Fruit fly (Drosophila melanogaster) whole organism, embryonic: ENCODE results near the gene Tom.

ENCODE experiments used
- Awh ChIP-seq: fragments of 200-800 bp; sonication (Bioruptor generic); IDR thresholded peaks from 2 replicates; pipeline ENCODE4, ENCODE4 v1.3.6; 2022; ENCODE audit warnings: missing biosample characterization, missing genetic modification characterization
- CG10267 ChIP-seq: fragments of 200-800 bp; sonication (Bioruptor generic); optimal IDR thresholded peaks from 2 replicates; lab custom pipeline; 2018; ENCODE audit warnings: missing biosample characterization, mild to moderate bottlenecking, missing genetic modification characterization, moderate library complexity
- CG11085 ChIP-seq: fragments of 200-800 bp; sonication (Bioruptor generic); IDR thresholded peaks from 2 replicates; pipeline ENCODE4 v1.3.6; 2022; ENCODE audit warnings: missing biosample characterization, missing genetic modification characterization
- CG11695 ChIP-seq: fragments of 200-800 bp; sonication (Bioruptor generic); IDR thresholded peaks from 3 replicates; pipeline ENCODE4 v1.3.6; 2022; ENCODE audit warnings: missing biosample characterization, missing genetic modification characterization
- CG12659 ChIP-seq: fragments of 200-800 bp; sonication (Bioruptor generic); optimal IDR thresholded peaks from 3 replicates; lab custom pipeline; 2017; ENCODE audit warnings: mild to moderate bottlenecking, missing biosample characterization, missing genetic modification reagents, missing genetic modification characterization
- CG14667 ChIP-seq: fragments of 200-800 bp; sonication (Bioruptor generic); IDR thresholded peaks from 2 replicates; pipeline ENCODE4 v1.3.6; 2022; ENCODE audit warnings: missing biosample characterization, missing genetic modification characterization
- CG15011 ChIP-seq: fragments of 200-800 bp; sonication (Bioruptor generic); optimal IDR thresholded peaks from 3 replicates; lab custom pipeline; 2018; ENCODE audit warnings: missing biosample characterization, mild to moderate bottlenecking, missing genetic modification characterization
- CG15514 ChIP-seq: fragments of 200-800 bp; sonication (Bioruptor generic); optimal IDR thresholded peaks from 3 replicates; lab custom pipeline; 2017; ENCODE audit warnings: missing biosample characterization, missing genetic modification characterization, mild to moderate bottlenecking, moderate library complexity, missing genetic modification reagents
- CG15601 ChIP-seq: fragments of 200-800 bp; sonication (Bioruptor generic); optimal IDR thresholded peaks from 3 replicates; lab custom pipeline; 2019; ENCODE audit warnings: missing biosample characterization, mild to moderate bottlenecking, missing genetic modification characterization, moderate library complexity
- CG1792 ChIP-seq: fragments of 200-800 bp; sonication (Bioruptor generic); optimal IDR thresholded peaks from 2 replicates; lab custom pipeline; 2016; ENCODE audit warnings: missing biosample characterization, missing genetic modification characterization
- CG18599 ChIP-seq: fragments of 200-800 bp; sonication (Bioruptor generic); optimal IDR thresholded peaks from 3 replicates; lab custom pipeline; 2017; ENCODE audit warnings: missing biosample characterization, missing genetic modification characterization, mild to moderate bottlenecking, moderate library complexity, missing genetic modification reagents
- CG31388 ChIP-seq: fragments of 200-800 bp; sonication (Bioruptor generic); optimal IDR thresholded peaks from 2 replicates; lab custom pipeline; 2016; ENCODE audit warnings: missing biosample characterization, missing genetic modification characterization
- CG32767 ChIP-seq: fragments of 200-800 bp; sonication (Bioruptor generic); IDR thresholded peaks from 2 replicates; pipeline ENCODE4 v1.3.6; 2022; ENCODE audit warnings: missing biosample characterization, missing genetic modification characterization
- CG34422 ChIP-seq: fragments of 200-800 bp; sonication (Bioruptor generic); IDR thresholded peaks from 3 replicates; pipeline ENCODE4 v1.3.6; 2022; ENCODE audit warnings: missing biosample characterization, missing genetic modification characterization
- CG43689 ChIP-seq: fragments of 200-800 bp; sonication (Bioruptor generic); IDR thresholded peaks from 2 replicates; pipeline ENCODE4 v1.3.6; 2022; ENCODE audit warnings: missing biosample characterization, missing genetic modification characterization
- CG6175 ChIP-seq: fragments of 200-800 bp; sonication (Bioruptor generic); IDR thresholded peaks from 3 replicates; pipeline ENCODE4 v1.3.6; 2022; ENCODE audit warnings: missing biosample characterization, missing genetic modification characterization
- CG6854 ChIP-seq: fragments of 200-800 bp; sonication (Bioruptor generic); optimal IDR thresholded peaks from 3 replicates; lab custom pipeline; 2017; ENCODE audit warnings: missing biosample characterization, mild to moderate bottlenecking, missing genetic modification characterization
- CG7786 ChIP-seq: fragments of 200-800 bp; sonication (Bioruptor generic); optimal IDR thresholded peaks from 2 replicates; lab custom pipeline; 2016; ENCODE audit warnings: missing biosample characterization, missing genetic modification characterization
- CG8281 ChIP-seq: fragments of 200-800 bp; sonication (Bioruptor generic); optimal IDR thresholded peaks from 2 replicates; lab custom pipeline; 2018; ENCODE audit warnings: missing biosample characterization, mild to moderate bottlenecking, missing genetic modification characterization, moderate library complexity
- CG8924 ChIP-seq: fragments of 200-800 bp; optimal IDR thresholded peaks from 3 replicates; lab custom pipeline; 2019; ENCODE audit warnings: missing biosample characterization, mild to moderate bottlenecking, missing genetic modification characterization, moderate library complexity
- CG9727 ChIP-seq: fragments of 200-800 bp; sonication (Bioruptor generic); optimal IDR thresholded peaks from 3 replicates; lab custom pipeline; 2017; ENCODE audit warnings: missing biosample characterization, mild to moderate bottlenecking, missing genetic modification characterization
- Dbx ChIP-seq: fragments of 200-800 bp; sonication (Bioruptor generic); IDR thresholded peaks from 3 replicates; pipeline ENCODE4 v1.3.6; 2022; ENCODE audit warnings: missing biosample characterization, missing genetic modification characterization
- Dref ChIP-seq: fragments of 200-800 bp; sonication (Bioruptor generic); IDR thresholded peaks from 2 replicates; pipeline ENCODE4 v1.3.6; 2022; ENCODE audit warnings: missing biosample characterization, missing genetic modification characterization
- E2f2 ChIP-seq: fragments of 200-800 bp; sonication (Bioruptor generic); IDR thresholded peaks from 2 replicates; pipeline ENCODE4 v1.3.6; 2022; ENCODE audit warnings: missing biosample characterization, missing genetic modification characterization
- Gsc ChIP-seq: fragments of 200-800 bp; sonication (Bioruptor generic); IDR thresholded peaks from 2 replicates; pipeline ENCODE4 v1.3.6; 2022; ENCODE audit warnings: missing biosample characterization, missing genetic modification characterization
- Hsf ChIP-seq: fragments of 200-800 bp; sonication (Bioruptor generic); optimal IDR thresholded peaks from 3 replicates; lab custom pipeline; 2016; ENCODE audit warnings: missing biosample characterization, missing genetic modification characterization
- Mad ChIP-seq: fragments of 200-800 bp; sonication (Bioruptor generic); optimal IDR thresholded peaks from 2 replicates; lab custom pipeline; 2016; ENCODE audit warnings: missing biosample characterization, missing genetic modification characterization
- Meics ChIP-seq: fragments of 200-800 bp; sonication (Bioruptor generic); optimal IDR thresholded peaks from 2 replicates; lab custom pipeline; 2017; ENCODE audit warnings: missing biosample characterization, mild to moderate bottlenecking, missing genetic modification characterization
- Nf-YC ChIP-seq: fragments of 200-800 bp; optimal IDR thresholded peaks from 3 replicates; lab custom pipeline; 2019; ENCODE audit warnings: missing biosample characterization, mild to moderate bottlenecking, missing genetic modification characterization, moderate library complexity
- Scr ChIP-seq: fragments of 200-800 bp; sonication (Bioruptor generic); IDR thresholded peaks from 2 replicates; pipeline ENCODE4 v1.3.6; 2022; ENCODE audit warnings: missing biosample characterization, missing genetic modification characterization; ENCODE audit not compliant: partially characterized antibody
- Sox102F ChIP-seq: fragments of 200-800 bp; sonication (Bioruptor generic); optimal IDR thresholded peaks from 2 replicates; lab custom pipeline; 2018; ENCODE audit warnings: missing biosample characterization, mild to moderate bottlenecking, missing genetic modification characterization, moderate library complexity
- dmrt99B ChIP-seq: fragments of 200-800 bp; sonication (Bioruptor generic); optimal IDR thresholded peaks from 2 replicates; lab custom pipeline; 2018; ENCODE audit warnings: missing biosample characterization, mild to moderate bottlenecking, missing genetic modification characterization, moderate library complexity
- fd64A ChIP-seq: fragments of 200-800 bp; sonication (Bioruptor generic); optimal IDR thresholded peaks from 3 replicates; lab custom pipeline; 2018; ENCODE audit warnings: missing biosample characterization, mild to moderate bottlenecking, missing genetic modification characterization
- ftz-f1 ChIP-seq: fragments of 200-800 bp; sonication (Bioruptor generic); optimal IDR thresholded peaks from 2 replicates; lab custom pipeline; 2016; ENCODE audit warnings: missing biosample characterization, missing genetic modification characterization
- gcm ChIP-seq: fragments of 200-800 bp; sonication (Bioruptor generic); optimal IDR thresholded peaks from 2 replicates; lab custom pipeline; 2019; ENCODE audit warnings: missing biosample characterization, mild to moderate bottlenecking, missing genetic modification characterization, moderate library complexity
- hkb ChIP-seq, 2 experiments: fragments of 200-800 bp in 1 of 2; fragments of >200 bp in 1 of 2; sonication (Bioruptor generic) in 1 of 2; IDR thresholded peaks in 1 of 2; optimal IDR thresholded peaks in 1 of 2; 2 replicates each; pipeline versions ENCODE4 v1.3.6 to Lab custom; 2017 to 2022; ENCODE audit warnings: missing biosample characterization in 1 of 2, missing genetic modification characterization in 1 of 2
- hth ChIP-seq: fragments of >200 bp; optimal IDR thresholded peaks from 2 replicates; lab custom pipeline; 2017; ENCODE audit warnings: inconsistent platforms
- insv ChIP-seq, 2 experiments: fragments of 200-800 bp; sonication (Bioruptor generic); optimal IDR thresholded peaks; 3 replicates each; lab custom pipeline; 2016 to 2018; ENCODE audit warnings: missing biosample characterization in 2 of 2, missing genetic modification characterization in 2 of 2
- jigr1 ChIP-seq: fragments of 200-800 bp; sonication (Bioruptor generic); IDR thresholded peaks from 3 replicates; pipeline ENCODE4 v1.3.6; 2022; ENCODE audit warnings: missing biosample characterization, missing genetic modification characterization
- nmo ChIP-seq: fragments of 200-800 bp; sonication (Bioruptor generic); optimal IDR thresholded peaks from 2 replicates; lab custom pipeline; 2018; ENCODE audit warnings: missing biosample characterization, mild to moderate bottlenecking, missing genetic modification characterization, moderate library complexity
- prd ChIP-seq, 3 experiments: fragments of >200 bp in 2 of 3; fragments of 200-800 bp in 1 of 3; sonication (Bioruptor generic) in 1 of 3; optimal IDR thresholded peaks in 2 of 3; IDR thresholded peaks in 1 of 3; 2 replicates in 2 of 3; 3 replicates in 1 of 3; pipeline versions ENCODE4 v1.3.6 to Lab custom; 2017 to 2022; ENCODE audit warnings: missing biosample characterization in 1 of 3, missing genetic modification characterization in 1 of 3
- ro ChIP-seq: fragments of 200-800 bp; sonication (Bioruptor generic); IDR thresholded peaks from 2 replicates; pipeline ENCODE4 v1.3.6; 2022; ENCODE audit warnings: missing biosample characterization, missing genetic modification characterization
- sqz ChIP-seq: fragments of 200-800 bp; sonication (Bioruptor generic); optimal IDR thresholded peaks from 3 replicates; lab custom pipeline; 2018; ENCODE audit warnings: missing biosample characterization, mild to moderate bottlenecking, missing genetic modification characterization
- tap ChIP-seq: fragments of 200-800 bp; optimal IDR thresholded peaks from 3 replicates; lab custom pipeline; 2019; ENCODE audit warnings: missing biosample characterization, mild to moderate bottlenecking, missing genetic modification characterization, moderate library complexity
- tin ChIP-seq: fragments of 200-800 bp; sonication (Bioruptor generic); optimal IDR thresholded peaks from 3 replicates; lab custom pipeline; 2016; ENCODE audit warnings: missing biosample characterization, missing genetic modification characterization
- vfl ChIP-seq: fragments of 200-800 bp; sonication (Bioruptor generic); optimal IDR thresholded peaks from 2 replicates; lab custom pipeline; 2016; ENCODE audit warnings: missing biosample characterization, missing genetic modification characterization
- vnd ChIP-seq: fragments of 200-800 bp; sonication (Bioruptor generic); IDR thresholded peaks from 3 replicates; pipeline ENCODE4 v1.3.6; 2022; ENCODE audit warnings: missing biosample characterization, missing genetic modification characterization; ENCODE audit not compliant: partially characterized antibody
- vvl ChIP-seq: fragments of 200-800 bp; sonication (Bioruptor generic); IDR thresholded peaks from 2 replicates; pipeline ENCODE4 v1.3.6; 2022; ENCODE audit warnings: missing biosample characterization, missing genetic modification characterization

Tom gene

dm6 chr3L:15013957-15014692 lies 45.0 kb downstream of the Tom start, which contains the start of gene Reck (continued):
- peak; percentile 33; the same call in 1 of the 3 replicates for TF ChIP-seq CG6175 (GFP tag; lab: Robert Waterston, UW)
- peak; percentile 81 for TF ChIP-seq Awh (GFP tag; lab: Robert Waterston, UW)
- peak; percentile 75 for TF ChIP-seq E2f2 (GFP tag; lab: Robert Waterston, UW)
- TF ChIP-seq CG1792 (GFP tag; lab: Kevin White, UChicago): peak; percentile 3
- no peak for TF ChIP-seq Dref (GFP tag; lab: Robert Waterston, UW)
- peak; percentile 90 for TF ChIP-seq Sox102F (GFP tag; lab: Kevin White, UChicago)
- peak; percentile 82 for TF ChIP-seq nmo (GFP tag; lab: Kevin White, UChicago)
- TF ChIP-seq hth (lab: Kevin White, UChicago): no peak
- peak; percentile 89 for TF ChIP-seq CG8924 (tag; lab: Kevin White, UChicago)
- TF ChIP-seq prd (optimal IDR thresholded peaks at IDR 0.05; lab: Kevin White, UChicago): no peak
- TF ChIP-seq prd (GFP tag; IDR thresholded peaks at IDR 0.05; lab: Robert Waterston, UW): peak; percentile 71
- no peak for TF ChIP-seq fd64A (GFP tag; lab: Kevin White, UChicago)
- TF ChIP-seq jigr1: no peak
- TF ChIP-seq sqz (GFP tag; lab: Kevin White, UChicago): peak; percentile 74
- TF ChIP-seq Scr (GFP tag; lab: Robert Waterston, UW): no peak
- peak; percentile 20 for TF ChIP-seq CG7786 (GFP tag; lab: Kevin White, UChicago)
- TF ChIP-seq CG15011 (GFP tag; lab: Kevin White, UChicago): no peak
- TF ChIP-seq vvl (GFP tag; lab: Robert Waterston, UW): peak; percentile 93
- TF ChIP-seq CG15601: peak; percentile 69
- peak; percentile 78 for TF ChIP-seq CG34422 (GFP tag; lab: Robert Waterston, UW)
- TF ChIP-seq CG11085 (GFP tag; lab: Robert Waterston, UW): peak; percentile 45; the same call in 1 of the 2 replicates
- TF ChIP-seq Gsc (GFP tag; lab: Robert Waterston, UW): no peak
- peak; percentile 76 for TF ChIP-seq CG15514
- peak; percentile 48; the same call in 1 of the 2 replicates for TF ChIP-seq CG43689 (GFP tag; lab: Robert Waterston, UW)
- TF ChIP-seq vfl (GFP tag; lab: Kevin White, UChicago): no peak
- peak; percentile 86 for TF ChIP-seq CG18599 (GFP tag; lab: Kevin White, UChicago)
- TF ChIP-seq Nf-YC: peak; percentile 40
- no peak for TF ChIP-seq vnd (GFP tag; lab: Robert Waterston, UW)
- TF ChIP-seq CG11695 (GFP tag; lab: Robert Waterston, UW): peak; percentile 83
- TF ChIP-seq dmrt99B: peak; percentile 82
- TF ChIP-seq tin (GFP tag; lab: Kevin White, UChicago): peak; percentile 84
- peak; percentile 90 for TF ChIP-seq gcm (GFP tag; lab: Kevin White, UChicago)
- no peak for TF ChIP-seq hkb (optimal IDR thresholded peaks at IDR 0.05; lab: Kevin White, UChicago)
- TF ChIP-seq hkb (GFP tag; IDR thresholded peaks at IDR 0.05; lab: Robert Waterston, UW): peak; percentile 95
- TF ChIP-seq CG12659: peak; percentile 73
- TF ChIP-seq CG10267: peak; percentile 88
- peak; percentile 83 for TF ChIP-seq Meics
- no peak; the same call in 1 of the 2 replicates for TF ChIP-seq CG14667
- peak; percentile 56 for TF ChIP-seq CG8281 (tag; lab: Kevin White, UChicago)
- TF ChIP-seq Hsf (GFP tag; lab: Kevin White, UChicago): peak; percentile 70
- no peak for TF ChIP-seq ftz-f1 (GFP tag; lab: Kevin White, UChicago)
- TF ChIP-seq CG9727 (GFP tag; lab: Kevin White, UChicago): peak; percentile 87
- TF ChIP-seq Dbx (GFP tag; lab: Robert Waterston, UW): peak; percentile 60; the same call in 2 of the 3 replicates
- TF ChIP-seq CG6854: peak; percentile 75
- 0 out of 2 replicates have a peak, but pooled peaks have one; percentile 19 for TF ChIP-seq CG32767 (GFP tag; lab: Robert Waterston, UW)
- no peak for TF ChIP-seq insv (GFP tag; optimal IDR thresholded peaks at IDR 0.05; lab: Kevin White, UChicago)
- peak; percentile 12 for TF ChIP-seq CG31388 (GFP tag; lab: Kevin White, UChicago)
- TF ChIP-seq ro (GFP tag; lab: Robert Waterston, UW): 0 out of 2 replicates have a peak, but pooled peaks have one; percentile 33
- peak; percentile 87 for TF ChIP-seq tap (tag; lab: Kevin White, UChicago)
- TF ChIP-seq Mad (GFP tag; lab: Kevin White, UChicago): peak; percentile 71
